Worm (Caenorhabditis elegans): Measurements from ENCODE around the gene hlh-3.

ce11 chrII:9092910-9093309, 6.5 kb downstream of the hlh-3 start:
- TF ChIP-seq K09A11.1 (tag; optimal IDR thresholded peaks at IDR 0.05; ENCODE audit: insufficient read depth), result no peak
- TF ChIP-seq ets-4 (tag; optimal IDR thresholded peaks at IDR 0.05), result no peak
